Worm (Caenorhabditis elegans): ENCODE data around the gene ZK637.12.
"Not testable (repeated sequence)": the region's sequence is repeated elsewhere in the genome, so short reads cannot be mapped to it uniquely, and the experiment has no call there.

- not testable (repeated sequence) for TF ChIP-seq sptf-1, M03D4.4, nhr-237 (tag; optimal IDR thresholded peaks at IDR 0.05)
Measured at ce11 chrIII:8901078-8901477, 23.0 kb upstream of the ZK637.12 start.

All from whole organism, mixed stage, embryonic.